Fruit fly (Drosophila melanogaster) Kc167 (cell line): ENCODE measurements around the gene CG13287.

Source experiments
- Myc ChIP-seq: fragments of >200 bp; optimal IDR thresholded peaks from 2 replicates; lab custom pipeline; 2017; ENCODE audit warnings: missing external identifiers
- Sin3A ChIP-seq: fragments of >200 bp; optimal IDR thresholded peaks from 2 replicates; lab custom pipeline; 2018; ENCODE audit warnings: missing external identifiers

DNA sequence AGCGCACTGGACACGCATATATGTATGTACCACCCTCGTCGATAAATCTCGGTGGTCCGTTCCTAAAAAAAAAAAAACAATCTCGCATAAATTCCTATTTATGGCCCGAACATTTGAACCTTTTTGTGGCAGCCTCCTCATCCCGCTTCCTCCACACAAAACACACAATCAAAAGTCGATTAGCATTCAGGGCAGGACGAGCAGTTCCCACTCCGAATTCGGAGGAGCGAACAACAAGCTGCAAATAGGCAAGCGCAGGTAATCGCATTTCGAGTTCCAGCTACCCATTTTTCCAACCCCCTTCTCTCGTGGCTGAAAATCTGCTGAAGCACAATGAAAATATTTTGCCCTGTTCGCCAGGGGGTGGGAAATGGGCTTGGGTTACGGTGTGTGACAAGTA, 9.7 kb downstream of the CG13287 start:
- TF ChIP-seq Sin3A (no peak), Myc (lab: Kevin White, UChicago) (no peak)
